Worm (Caenorhabditis elegans): ENCODE measurements around the gene acdh-13.

acdh-13 gene

ce11 chrIV:8512679-8513078 lies 14.1 kb upstream of the acdh-13 start, which contains the start of gene C09G4.4:
Gene C09G4.4 (plus strand): TSS chrIV:8512979.
- TF ChIP-seq aly-1 (tag; optimal IDR thresholded peaks at IDR 0.05) = no peak
- no peak for TF ChIP-seq tbx-37 (GFP tag; conservative IDR thresholded peaks at IDR 0.05)

- TF ChIP-seq hmbx-1 (tag; optimal IDR thresholded peaks at IDR 0.05) (no peak), sea-1 (GFP tag; conservative IDR thresholded peaks at IDR 0.05) (no peak), aly-1 (tag; optimal IDR thresholded peaks at IDR 0.05) (no peak), ceh-13 (GFP tag; optimal IDR thresholded peaks at IDR 0.05) (no peak)
These were observed 12.4 kb upstream of the acdh-13 start, which contains the start of gene mes-6 for ce11 chrIV:8511056-8511455. Gene mes-6 (plus strand): TSS chrIV:8511284.

ce11 chrIV:8510534-8510933 lies 11.9 kb upstream of the acdh-13 start, which contains the start of gene tag-77:
Gene tag-77 (minus strand): TSS chrIV:8510548.
- TF ChIP-seq pes-1 (GFP tag; IDR thresholded peaks at IDR 0.05) (no peak), ceh-13 (GFP tag; optimal IDR thresholded peaks at IDR 0.05) (no peak), scrt-1 (GFP tag; IDR thresholded peaks at IDR 0.05) (no peak), tbx-11 (GFP tag; IDR thresholded peaks at IDR 0.05) (no peak), F13C5.2 (tag; optimal IDR thresholded peaks at IDR 0.05) (no peak), aly-1 (tag; optimal IDR thresholded peaks at IDR 0.05) (no peak), hmbx-1 (tag; optimal IDR thresholded peaks at IDR 0.05) (no peak), sea-1 (GFP tag; conservative IDR thresholded peaks at IDR 0.05) (no peak)

ce11 chrIV:8506034-8506433 lies 7.4 kb upstream of the acdh-13 start:
- TF ChIP-seq pes-1 (GFP tag; IDR thresholded peaks at IDR 0.05) (no peak), hnd-1 (tag; optimal IDR thresholded peaks at IDR 0.05) (no peak)

ce11 chrIV:8501382-8501781 lies 2.8 kb upstream of the acdh-13 start, which contains the start of gene C28C12.1:
Gene C28C12.1 (plus strand): TSS chrIV:8501682.
- no peak for TF ChIP-seq tra-4 (tag; optimal IDR thresholded peaks at IDR 0.05)
- TF ChIP-seq hmg-4 (GFP tag; optimal IDR thresholded peaks at IDR 0.05) = no peak
- no peak for TF ChIP-seq ets-7 (tag; optimal IDR thresholded peaks at IDR 0.05)
- no peak for TF ChIP-seq tbx-37 (GFP tag; conservative IDR thresholded peaks at IDR 0.05)
- TF ChIP-seq tbx-11 (GFP tag; IDR thresholded peaks at IDR 0.05) = no peak
- no peak for TF ChIP-seq ceh-36 (tag; optimal IDR thresholded peaks at IDR 0.05)
- TF ChIP-seq F13C5.2 (tag; optimal IDR thresholded peaks at IDR 0.05) = no peak
- no peak for TF ChIP-seq scrt-1 (GFP tag; IDR thresholded peaks at IDR 0.05)
- TF ChIP-seq flt-1 (GFP tag; IDR thresholded peaks at IDR 0.05) = no peak
- no peak for TF ChIP-seq B0310.2 (tag; optimal IDR thresholded peaks at IDR 0.05)
- no peak for TF ChIP-seq hmbx-1 (tag; optimal IDR thresholded peaks at IDR 0.05)
- no peak for TF ChIP-seq ceh-13 (GFP tag; optimal IDR thresholded peaks at IDR 0.05)
- no peak for TF ChIP-seq aly-1 (tag; optimal IDR thresholded peaks at IDR 0.05)
- TF ChIP-seq hnd-1 (tag; optimal IDR thresholded peaks at IDR 0.05) = no peak
- no peak for TF ChIP-seq pes-1 (GFP tag; IDR thresholded peaks at IDR 0.05)
- TF ChIP-seq sea-1 (GFP tag; conservative IDR thresholded peaks at IDR 0.05) = no peak
- no peak for TF ChIP-seq ama-1 (optimal IDR thresholded peaks at IDR 0.05)

ce11 chrIV:8499956-8500355 lies 1.3 kb upstream of the acdh-13 start:
- TF ChIP-seq ama-1 (optimal IDR thresholded peaks at IDR 0.05) (no peak), ceh-36 (tag; optimal IDR thresholded peaks at IDR 0.05) (no peak), hnd-1 (tag; optimal IDR thresholded peaks at IDR 0.05) (no peak), aly-1 (tag; optimal IDR thresholded peaks at IDR 0.05) (no peak), B0310.2 (tag; optimal IDR thresholded peaks at IDR 0.05) (no peak), flt-1 (GFP tag; IDR thresholded peaks at IDR 0.05) (no peak), pes-1 (GFP tag; IDR thresholded peaks at IDR 0.05) (no peak), scrt-1 (GFP tag; IDR thresholded peaks at IDR 0.05) (no peak), ets-7 (tag; optimal IDR thresholded peaks at IDR 0.05) (no peak), sea-1 (GFP tag; conservative IDR thresholded peaks at IDR 0.05) (no peak), tbx-37 (GFP tag; conservative IDR thresholded peaks at IDR 0.05) (no peak)

- TF ChIP-seq ets-7 (tag; optimal IDR thresholded peaks at IDR 0.05) (no peak), hnd-1 (tag; optimal IDR thresholded peaks at IDR 0.05) (no peak), scrt-1 (GFP tag; IDR thresholded peaks at IDR 0.05) (no peak), hmbx-1 (tag; optimal IDR thresholded peaks at IDR 0.05) (no peak), ceh-36 (tag; optimal IDR thresholded peaks at IDR 0.05) (no peak), tbx-37 (GFP tag; conservative IDR thresholded peaks at IDR 0.05) (no peak), flt-1 (GFP tag; IDR thresholded peaks at IDR 0.05) (no peak), tra-4 (tag; optimal IDR thresholded peaks at IDR 0.05) (no peak), F13C5.2 (tag; optimal IDR thresholded peaks at IDR 0.05) (no peak), tbx-11 (GFP tag; IDR thresholded peaks at IDR 0.05) (no peak), ceh-13 (GFP tag; optimal IDR thresholded peaks at IDR 0.05) (no peak), ama-1 (optimal IDR thresholded peaks at IDR 0.05) (no peak), aly-1 (tag; optimal IDR thresholded peaks at IDR 0.05) (no peak), pes-1 (GFP tag; IDR thresholded peaks at IDR 0.05) (no peak), B0310.2 (tag; optimal IDR thresholded peaks at IDR 0.05) (no peak), hmg-4 (GFP tag; optimal IDR thresholded peaks at IDR 0.05) (no peak), sea-1 (GFP tag; conservative IDR thresholded peaks at IDR 0.05) (no peak)
These were observed 2.4 kb downstream of the acdh-13 start, which contains the start of gene C28C12.12 for ce11 chrIV:8496263-8496662. Gene C28C12.12 (minus strand): TSS chrIV:8496363.

- TF ChIP-seq F13C5.2 (tag; optimal IDR thresholded peaks at IDR 0.05) = no peak
These were observed 6.4 kb downstream of the acdh-13 start, which contains the start of gene sru-7 for ce11 chrIV:8492242-8492641. Gene sru-7 (plus strand): TSS chrIV:8492542.

ce11 chrIV:8489915-8490314 lies 8.7 kb downstream of the acdh-13 start, which contains the start of gene srlf-2:
Gene srlf-2 (plus strand): TSS chrIV:8490215.
- no peak for TF ChIP-seq flt-1 (GFP tag; IDR thresholded peaks at IDR 0.05)
